Fruit fly (Drosophila melanogaster) whole organism: ENCODE measurements around the gene Jon99Ciii.

Experiments
- CG8478 ChIP-seq: fragments of >200 bp; optimal IDR thresholded peaks from 2 replicates; lab custom pipeline; 2018; ENCODE audit warnings: inconsistent platforms
- Dll ChIP-seq: fragments of >200 bp; optimal IDR thresholded peaks from 2 replicates; lab custom pipeline; 2017
- EcR ChIP-seq, 2 experiments: fragments of >200 bp; optimal IDR thresholded peaks; 2 replicates each; lab custom pipeline; 2017; ENCODE audit warnings: missing biosample characterization in 2 of 2, missing genetic modification characterization in 2 of 2, missing genetic modification reagents in 2 of 2
- usp ChIP-seq: fragments of >200 bp; optimal IDR thresholded peaks from 2 replicates; lab custom pipeline; 2017; ENCODE audit warnings: missing biosample characterization, missing genetic modification characterization, mixed read lengths

- TF ChIP-seq CG8478 (lab: Kevin White, UChicago) (no peak), EcR (GFP tag; optimal IDR thresholded peaks at IDR 0.05; lab: Kevin White, UChicago) (no peak), Dll (lab: Kevin White, UChicago) (no peak), usp (no peak)
Measured at dm6 chr3R:29898588-29898987, 23.4 kb upstream of the Jon99Ciii start.
